Fruit fly (Drosophila melanogaster): ENCODE data around the gene CG5149.

The CG5149 gene

DNA sequence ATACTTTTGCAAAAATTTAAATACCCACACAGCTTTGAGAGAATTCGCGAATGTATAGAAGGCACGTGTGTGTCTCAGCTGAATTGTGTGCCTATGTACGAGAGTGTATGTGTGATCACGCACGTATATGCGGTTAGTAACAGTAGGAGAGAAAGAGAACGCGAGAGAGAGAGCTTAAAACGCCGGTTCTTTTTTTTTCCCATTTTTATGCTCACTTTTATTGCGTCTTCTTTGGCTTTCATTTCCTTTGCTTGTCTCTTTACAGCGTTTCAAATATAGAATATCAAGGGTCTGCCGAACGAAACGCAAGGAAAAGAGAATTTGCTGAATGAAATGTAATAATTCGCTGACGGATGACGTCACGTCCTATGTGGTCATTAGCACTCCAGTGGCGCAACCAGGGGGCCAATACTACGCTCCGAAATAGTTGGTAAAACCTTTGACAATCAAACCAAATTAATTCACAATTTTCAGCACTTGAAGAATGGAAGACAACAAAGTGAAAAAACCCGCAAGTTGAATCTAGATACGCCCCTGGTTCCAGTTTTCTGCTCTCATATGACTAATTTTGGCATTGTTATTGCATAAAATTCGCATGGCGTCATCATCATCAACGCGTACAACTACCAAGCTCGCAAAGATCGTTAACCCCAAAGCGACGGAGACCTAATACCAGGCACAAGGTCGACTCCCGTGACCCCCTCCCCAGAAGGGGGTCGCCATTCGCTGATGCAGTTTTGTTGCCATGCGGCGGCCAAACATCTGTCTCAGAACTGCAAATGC, 37.0 kb upstream of the CG5149 start (continued):
- TF ChIP-seq CG15601 (tag; optimal IDR thresholded peaks at IDR 0.05), result no peak
- TF ChIP-seq sens-2 (GFP tag; IDR thresholded peaks at IDR 0.05), result no peak
- TF ChIP-seq CG18619 (GFP tag; optimal IDR thresholded peaks at IDR 0.05), result peak; percentile 51
- peak; percentile 21; the same call in 1 of the 3 replicates for TF ChIP-seq CG14050 (GFP tag; IDR thresholded peaks at IDR 0.05)
- no peak for TF ChIP-seq Kr (GFP tag; optimal IDR thresholded peaks at IDR 0.05)
- peak; percentile 72; the same call in 2 of the 3 replicates for TF ChIP-seq dysf (GFP tag; IDR thresholded peaks at IDR 0.05)
- no peak for TF ChIP-seq Doc3 (GFP tag; IDR thresholded peaks at IDR 0.05; ENCODE audit: partially characterized antibody)
- no peak for TF ChIP-seq Ssrp (tag; optimal IDR thresholded peaks at IDR 0.05)
- peak; percentile 19 for TF ChIP-seq CG12071 (GFP tag; optimal IDR thresholded peaks at IDR 0.05)
- TF ChIP-seq Bdp1 (GFP tag; optimal IDR thresholded peaks at IDR 0.05), result no peak
- TF ChIP-seq fu2 (GFP tag; optimal IDR thresholded peaks at IDR 0.05), result peak; percentile 75
- peak; percentile 52 for TF ChIP-seq Ravus (GFP tag; IDR thresholded peaks at IDR 0.05)
- TF ChIP-seq CG17328 (GFP tag; IDR thresholded peaks at IDR 0.05), result 0 out of 2 replicates have a peak, but pooled peaks have one; percentile 34
- no peak for TF ChIP-seq inv (GFP tag; IDR thresholded peaks at IDR 0.05; ENCODE audit: partially characterized antibody)
- no peak for TF ChIP-seq CG5245 (GFP tag; optimal IDR thresholded peaks at IDR 0.05)
- no peak for TF ChIP-seq Dfd (GFP tag; optimal IDR thresholded peaks at IDR 0.05)
- TF ChIP-seq CG7357 (GFP tag; IDR thresholded peaks at IDR 0.05), result no peak
- no peak for TF ChIP-seq CTCF (GFP tag; optimal IDR thresholded peaks at IDR 0.05)
- no peak for TF ChIP-seq z (GFP tag; IDR thresholded peaks at IDR 0.05)
- no peak for TF ChIP-seq Awh (GFP tag; IDR thresholded peaks at IDR 0.05)
- TF ChIP-seq tap (tag; optimal IDR thresholded peaks at IDR 0.05), result no peak
- no peak for TF ChIP-seq crp (GFP tag; optimal IDR thresholded peaks at IDR 0.05)
- TF ChIP-seq ci (GFP tag; IDR thresholded peaks at IDR 0.05), result no peak
- peak; percentile 51 for TF ChIP-seq fd3F (GFP tag; optimal IDR thresholded peaks at IDR 0.05)
- TF ChIP-seq Fer3 (tag; optimal IDR thresholded peaks at IDR 0.05), result peak; percentile 70
- TF ChIP-seq D19A (tag; optimal IDR thresholded peaks at IDR 0.05), result no peak
- TF ChIP-seq Lhr (GFP tag; optimal IDR thresholded peaks at IDR 0.05), result no peak
- peak; percentile 81 for TF ChIP-seq Ets65A (GFP tag)
- TF ChIP-seq Nf-YA (GFP tag; IDR thresholded peaks at IDR 0.05), result no peak
- TF ChIP-seq Sox100B (GFP tag; optimal IDR thresholded peaks at IDR 0.05), result no peak
- TF ChIP-seq CG14014 (GFP tag; IDR thresholded peaks at IDR 0.05), result peak; percentile 81
- TF ChIP-seq CG1024 (GFP tag; IDR thresholded peaks at IDR 0.05), result no peak
- TF ChIP-seq cas (GFP tag; IDR thresholded peaks at IDR 0.05), result peak; percentile 57; the same call in 1 of the 2 replicates
- peak; percentile 30 for TF ChIP-seq CG2712 (tag; optimal IDR thresholded peaks at IDR 0.05)
- TF ChIP-seq pita (GFP tag; optimal IDR thresholded peaks at IDR 0.05), result no peak
- TF ChIP-seq CG14441 (GFP tag; IDR thresholded peaks at IDR 0.05), result peak; percentile 55
- peak; percentile 55 for TF ChIP-seq CG10209 (GFP tag; optimal IDR thresholded peaks at IDR 0.05)
- TF ChIP-seq CG4282 (GFP tag; optimal IDR thresholded peaks at IDR 0.05), result peak; percentile 8
- no peak for TF ChIP-seq CG6765 (GFP tag; optimal IDR thresholded peaks at IDR 0.05)
- TF ChIP-seq yki (optimal IDR thresholded peaks at IDR 0.05), result no peak
- no peak for TF ChIP-seq CG1529 (GFP tag; optimal IDR thresholded peaks at IDR 0.05)
- TF ChIP-seq E2f1 (GFP tag; IDR thresholded peaks at IDR 0.05), result no peak
- 0 out of 3 replicates have a peak, but pooled peaks have one; percentile 20 for TF ChIP-seq H15 (GFP tag; IDR thresholded peaks at IDR 0.05)
- TF ChIP-seq maf-S (GFP tag; optimal IDR thresholded peaks at IDR 0.05), result peak; percentile 59
- no peak for TF ChIP-seq nmo (GFP tag; optimal IDR thresholded peaks at IDR 0.05)
- peak; percentile 76 for TF ChIP-seq luna (GFP tag; optimal IDR thresholded peaks at IDR 0.05)
- no peak for TF ChIP-seq B-H2 (GFP tag; optimal IDR thresholded peaks at IDR 0.05)
- peak; percentile 70 for TF ChIP-seq CG13775 (GFP tag; optimal IDR thresholded peaks at IDR 0.05)
- TF ChIP-seq Camta (GFP tag; optimal IDR thresholded peaks at IDR 0.05), result no peak
- no peak for TF ChIP-seq CG17912 (GFP tag; optimal IDR thresholded peaks at IDR 0.05)
- no peak for TF ChIP-seq Deaf1 (tag; optimal IDR thresholded peaks at IDR 0.05)

All from whole organism, embryonic.